Worm (Caenorhabditis elegans) whole organism, L2 larva: ENCODE results near the gene ugt-19.
A peak's percentile ranks its signal among the peaks of the same experiment; 100 is the strongest.

Experiments used
- C34F6.9 ChIP-seq: fragments of 150-350 bp; optimal IDR thresholded peaks from 2 replicates; lab custom pipeline; 2014; ENCODE audit warnings: missing biosample characterization, missing genetic modification characterization
- F13H6.1 ChIP-seq: sonication (generic microtip); optimal IDR thresholded peaks from 2 replicates; lab custom pipeline; 2016; ENCODE audit warnings: missing genetic modification characterization, missing compliant biosample characterization
- R02D3.7 ChIP-seq: fragments of 150-350 bp; optimal IDR thresholded peaks from 2 replicates; lab custom pipeline; 2014; ENCODE audit warnings: missing biosample characterization, missing genetic modification characterization
- Y55F3AM.14 ChIP-seq: fragments of 200-800 bp; sonication (Bioruptor generic); optimal IDR thresholded peaks from 2 replicates; lab custom pipeline; 2018; ENCODE audit warnings: mild to moderate bottlenecking, missing genetic modification characterization, missing compliant biosample characterization
- ZK546.5 ChIP-seq: sonication (generic microtip); optimal IDR thresholded peaks from 2 replicates; lab custom pipeline; 2017; ENCODE audit warnings: missing biosample characterization, missing genetic modification characterization
- alr-1 ChIP-seq: fragments of 150-350 bp; optimal IDR thresholded peaks from 2 replicates; lab custom pipeline; 2014; ENCODE audit warnings: missing biosample characterization, missing genetic modification characterization
- aly-2 ChIP-seq: fragments of 150-350 bp; optimal IDR thresholded peaks from 2 replicates; lab custom pipeline; 2014; ENCODE audit warnings: missing biosample characterization, missing genetic modification characterization
- ama-1 ChIP-seq: fragments of 150-350 bp; optimal IDR thresholded peaks from 2 replicates; lab custom pipeline; 2018; ENCODE audit warnings: inconsistent platforms
- blmp-1 ChIP-seq: sonication (generic microtip); optimal IDR thresholded peaks from 2 replicates; lab custom pipeline; 2017; ENCODE audit warnings: missing genetic modification characterization, mild to moderate bottlenecking, missing compliant biosample characterization, antibody characterized with exemption, moderate library complexity; ENCODE audit not compliant: insufficient read depth
- ceh-16 ChIP-seq: fragments of 150-350 bp; optimal IDR thresholded peaks from 2 replicates; lab custom pipeline; 2014; ENCODE audit warnings: missing biosample characterization, missing genetic modification characterization
- ceh-82 ChIP-seq: fragments of 150-350 bp; optimal IDR thresholded peaks from 2 replicates; lab custom pipeline; 2014; ENCODE audit warnings: missing biosample characterization, missing genetic modification characterization
- crh-2 ChIP-seq: sonication (generic microtip); optimal IDR thresholded peaks from 2 replicates; lab custom pipeline; 2017; ENCODE audit warnings: missing biosample characterization, missing genetic modification characterization
- egl-27 ChIP-seq: sonication (generic microtip); optimal IDR thresholded peaks from 3 replicates; lab custom pipeline; 2017; ENCODE audit warnings: missing biosample characterization, missing genetic modification reagents, missing genetic modification characterization
- elt-1 ChIP-seq: fragments of 150-350 bp; optimal IDR thresholded peaks from 2 replicates; lab custom pipeline; 2014; ENCODE audit warnings: missing biosample characterization, missing genetic modification characterization
- fos-1 ChIP-seq: fragments of 150-350 bp; optimal IDR thresholded peaks from 2 replicates; lab custom pipeline; 2014; ENCODE audit warnings: missing biosample characterization, missing genetic modification characterization
- gmeb-1 ChIP-seq: fragments of 150-350 bp; optimal IDR thresholded peaks from 2 replicates; lab custom pipeline; 2014; ENCODE audit warnings: missing biosample characterization, missing genetic modification characterization
- lin-11 ChIP-seq: fragments of 150-350 bp; sonication (generic microtip); optimal IDR thresholded peaks from 2 replicates; lab custom pipeline; 2014; ENCODE audit warnings: missing biosample characterization, missing genetic modification characterization, inconsistent platforms, mixed read lengths
- lin-13 ChIP-seq: fragments of 150-350 bp; optimal IDR thresholded peaks from 2 replicates; lab custom pipeline; 2014; ENCODE audit warnings: missing biosample characterization, missing genetic modification reagents, missing genetic modification characterization
- lin-39 ChIP-seq: fragments of 150-350 bp; optimal IDR thresholded peaks from 2 replicates; lab custom pipeline; 2014; ENCODE audit warnings: missing biosample characterization, missing genetic modification reagents, missing genetic modification characterization
- lsy-2 ChIP-seq, 2 experiments: fragments of 150-350 bp in 1 of 2; sonication (generic microtip) in 1 of 2; optimal IDR thresholded peaks; 2 replicates each; lab custom pipeline; 2014 to 2017; ENCODE audit warnings: missing biosample characterization in 2 of 2, missing genetic modification characterization in 2 of 2
- mab-5 ChIP-seq: fragments of 150-350 bp; optimal IDR thresholded peaks from 2 replicates; lab custom pipeline; 2014; ENCODE audit warnings: missing biosample characterization, missing genetic modification characterization
- mbf-1 ChIP-seq: sonication (generic microtip); optimal IDR thresholded peaks from 2 replicates; lab custom pipeline; 2017; ENCODE audit warnings: missing biosample characterization, missing genetic modification characterization
- mdl-1 ChIP-seq, 2 experiments: fragments of 150-350 bp in 1 of 2; sonication (generic microtip) in 1 of 2; optimal IDR thresholded peaks; 2 replicates each; lab custom pipeline; 2017; ENCODE audit warnings: missing biosample characterization in 2 of 2, missing genetic modification characterization in 2 of 2
- nhr-11 ChIP-seq: fragments of 150-350 bp; optimal IDR thresholded peaks from 2 replicates; lab custom pipeline; 2014; ENCODE audit warnings: missing biosample characterization, missing genetic modification characterization
- nhr-12 ChIP-seq: fragments of 150-350 bp; optimal IDR thresholded peaks from 2 replicates; lab custom pipeline; 2014; ENCODE audit warnings: missing biosample characterization, missing genetic modification characterization
- nhr-129 ChIP-seq: fragments of 150-350 bp; optimal IDR thresholded peaks from 2 replicates; lab custom pipeline; 2014; ENCODE audit warnings: missing biosample characterization, missing genetic modification characterization
- nhr-23 ChIP-seq: fragments of 150-350 bp; optimal IDR thresholded peaks from 2 replicates; lab custom pipeline; 2014; ENCODE audit warnings: missing biosample characterization, missing genetic modification reagents, missing genetic modification characterization
- nhr-25 ChIP-seq: fragments of 150-350 bp; sonication (generic microtip); optimal IDR thresholded peaks from 3 replicates; lab custom pipeline; 2014; ENCODE audit warnings: missing biosample characterization, missing genetic modification characterization
- nhr-6 ChIP-seq: fragments of 150-350 bp; optimal IDR thresholded peaks from 2 replicates; lab custom pipeline; 2014; ENCODE audit warnings: missing biosample characterization, missing genetic modification characterization
- nhr-77 ChIP-seq: fragments of 150-350 bp; optimal IDR thresholded peaks from 2 replicates; lab custom pipeline; 2014; ENCODE audit warnings: missing biosample characterization, missing genetic modification characterization
- peb-1 ChIP-seq: fragments of 150-350 bp; optimal IDR thresholded peaks from 2 replicates; lab custom pipeline; 2014; ENCODE audit warnings: missing biosample characterization, missing genetic modification characterization
- sem-4 ChIP-seq: fragments of 150-350 bp; optimal IDR thresholded peaks from 2 replicates; lab custom pipeline; 2014; ENCODE audit warnings: missing biosample characterization, missing genetic modification reagents, missing genetic modification characterization
- skn-1 ChIP-seq: sonication (generic microtip); optimal IDR thresholded peaks from 2 replicates; lab custom pipeline; 2017; ENCODE audit warnings: missing biosample characterization, missing genetic modification characterization
- sma-3 ChIP-seq: sonication (generic microtip); optimal IDR thresholded peaks from 2 replicates; lab custom pipeline; 2016; ENCODE audit warnings: missing genetic modification reagents, missing genetic modification characterization, missing compliant biosample characterization
- sma-9 ChIP-seq, 2 experiments: fragments of 150-350 bp in 1 of 2; sonication (generic microtip) in 1 of 2; optimal IDR thresholded peaks; 2 replicates each; lab custom pipeline; 2014 to 2016; ENCODE audit warnings: missing genetic modification characterization in 2 of 2, mild to moderate bottlenecking in 1 of 2, missing biosample characterization in 1 of 2, missing compliant biosample characterization in 1 of 2, missing genetic modification reagents in 1 of 2, moderate library complexity in 1 of 2
- snpc-4 ChIP-seq: fragments of 150-350 bp; optimal IDR thresholded peaks from 2 replicates; lab custom pipeline; 2014; ENCODE audit warnings: missing biosample characterization, missing genetic modification characterization
- unc-39 ChIP-seq: fragments of 150-350 bp; optimal IDR thresholded peaks from 2 replicates; lab custom pipeline; 2014; ENCODE audit warnings: missing biosample characterization, missing genetic modification characterization
- unc-62 ChIP-seq: fragments of 150-350 bp; optimal IDR thresholded peaks from 2 replicates; lab custom pipeline; 2014; ENCODE audit warnings: missing biosample characterization, missing genetic modification reagents, missing genetic modification characterization
- zag-1 ChIP-seq: fragments of 150-350 bp; optimal IDR thresholded peaks from 2 replicates; lab custom pipeline; 2014; ENCODE audit warnings: missing biosample characterization, missing genetic modification characterization
- ztf-1 ChIP-seq: fragments of 200-800 bp; sonication (Bioruptor generic); conservative IDR thresholded peaks from 2 replicates; pipeline ENCODE4 v1.3.6; 2022; ENCODE audit warnings: missing genetic modification characterization, missing compliant biosample characterization
- ztf-11 ChIP-seq: sonication (generic microtip); optimal IDR thresholded peaks from 2 replicates; lab custom pipeline; 2017; ENCODE audit warnings: missing biosample characterization, missing genetic modification characterization
- ztf-4 ChIP-seq: fragments of 150-350 bp; optimal IDR thresholded peaks from 2 replicates; lab custom pipeline; 2014; ENCODE audit warnings: missing biosample characterization, missing genetic modification characterization

The ugt-19 gene

ce11 chrIV:6071026-6071425 is 8.7 kb downstream of the ugt-19 start:
- TF ChIP-seq lin-13 (GFP tag; lab: Kevin White, UChicago) (no peak), ceh-16 (tag; lab: Kevin White, UChicago) (no peak), unc-62 (GFP tag; lab: Kevin White, UChicago) (no peak), alr-1 (tag; lab: Kevin White, UChicago) (no peak), lsy-2 (tag; optimal IDR thresholded peaks at IDR 0.05; lab: Kevin White, UChicago) (no peak), nhr-12 (tag; lab: Kevin White, UChicago) (no peak), sma-3 (GFP tag; lab: Kevin White, UChicago) (no peak), nhr-23 (tag; lab: Kevin White, UChicago) (no peak), ztf-4 (tag; lab: Kevin White, UChicago) (no peak), crh-2 (no peak), elt-1 (tag; lab: Kevin White, UChicago) (no peak), nhr-129 (no peak), mab-5 (no peak), skn-1 (no peak), sma-9 (GFP tag; optimal IDR thresholded peaks at IDR 0.05; lab: Kevin White, UChicago) (no peak), sma-9 (tag; optimal IDR thresholded peaks at IDR 0.05; lab: Kevin White, UChicago) (no peak), egl-27 (no peak), ceh-82 (tag; lab: Kevin White, UChicago) (no peak), unc-39 (tag; lab: Kevin White, UChicago) (no peak), sem-4 (no peak), mdl-1 (tag; optimal IDR thresholded peaks at IDR 0.05; lab: Kevin White, UChicago) (no peak)

DNA sequence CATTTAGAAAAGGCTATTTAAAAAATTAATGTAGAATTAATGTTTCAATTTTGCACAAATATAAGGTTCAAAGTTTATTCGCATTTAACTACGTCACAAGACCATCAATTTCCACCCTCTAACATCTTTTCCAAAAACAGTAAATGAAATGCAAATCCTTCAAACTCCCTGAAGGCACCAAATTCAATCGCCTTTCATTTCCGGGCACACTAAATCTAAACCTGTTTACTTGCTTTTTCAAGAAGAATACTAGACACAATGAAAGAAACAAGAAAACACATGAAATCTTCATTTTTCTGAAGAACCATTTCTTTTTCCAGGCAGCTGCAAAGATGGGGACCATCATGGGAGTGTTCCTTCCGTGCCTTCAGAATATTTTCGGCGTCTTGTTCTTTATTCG is 14.6 kb downstream of the ugt-19 start:
- TF ChIP-seq aly-2 (tag; lab: Kevin White, UChicago), result no peak
- TF ChIP-seq nhr-12 (tag; lab: Kevin White, UChicago), result no peak

DNA sequence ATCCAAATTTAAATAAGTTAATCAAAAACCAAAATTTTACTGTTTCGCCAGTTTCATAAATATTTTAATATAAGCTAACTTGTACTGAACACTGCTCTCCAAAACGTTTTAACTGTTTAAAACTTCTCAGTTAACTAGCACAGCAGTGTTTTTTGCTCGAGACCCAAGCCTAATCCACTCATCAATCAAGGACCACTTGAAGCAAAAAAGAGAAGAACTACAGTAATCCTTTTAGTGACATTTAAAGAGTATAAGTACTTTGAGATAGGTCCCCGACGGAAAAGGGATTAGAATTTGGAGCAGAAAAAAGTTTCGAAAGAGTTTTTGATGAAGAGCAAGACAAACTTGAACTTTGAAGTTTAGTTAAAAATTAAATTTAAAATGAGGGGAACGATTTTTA is 15.1 kb downstream of the ugt-19 start:
- no peak for TF ChIP-seq unc-62 (GFP tag; lab: Kevin White, UChicago)
- no peak for TF ChIP-seq ceh-16 (tag; lab: Kevin White, UChicago)
- no peak for TF ChIP-seq nhr-129
- no peak for TF ChIP-seq unc-39 (tag; lab: Kevin White, UChicago)
- TF ChIP-seq aly-2 (tag; lab: Kevin White, UChicago), result no peak
- no peak for TF ChIP-seq alr-1 (tag; lab: Kevin White, UChicago)
- TF ChIP-seq peb-1, result no peak
- TF ChIP-seq ceh-82 (tag; lab: Kevin White, UChicago), result no peak
- TF ChIP-seq egl-27, result no peak
- no peak for TF ChIP-seq zag-1 (tag; lab: Kevin White, UChicago)
- TF ChIP-seq ztf-11 (tag; lab: Kevin White, UChicago), result no peak
- no peak for TF ChIP-seq nhr-11 (tag; lab: Kevin White, UChicago)
- TF ChIP-seq lin-39 (tag; lab: Kevin White, UChicago), result no peak
- no peak for TF ChIP-seq ama-1 (lab: Kevin White, UChicago)
- TF ChIP-seq sem-4, result no peak
- TF ChIP-seq ztf-1 (GFP tag; lab: Robert Waterston, UW), result no peak
- no peak for TF ChIP-seq mdl-1 (tag; optimal IDR thresholded peaks at IDR 0.05; lab: Kevin White, UChicago)
- no peak for TF ChIP-seq snpc-4 (tag; lab: Kevin White, UChicago)
- TF ChIP-seq fos-1 (tag; lab: Kevin White, UChicago), result no peak

- TF ChIP-seq mdl-1 (tag; optimal IDR thresholded peaks at IDR 0.05; lab: Kevin White, UChicago) (no peak), peb-1 (no peak), egl-27 (no peak), aly-2 (tag; lab: Kevin White, UChicago) (no peak), mab-5 (no peak), lin-39 (tag; lab: Kevin White, UChicago) (no peak), nhr-12 (tag; lab: Kevin White, UChicago) (no peak), F13H6.1 (tag; lab: Kevin White, UChicago) (no peak), mbf-1 (tag; lab: Kevin White, UChicago) (no peak), nhr-6 (no peak)
These were observed 17.7 kb downstream of the ugt-19 start for ce11 chrIV:6062078-6062477.

DNA sequence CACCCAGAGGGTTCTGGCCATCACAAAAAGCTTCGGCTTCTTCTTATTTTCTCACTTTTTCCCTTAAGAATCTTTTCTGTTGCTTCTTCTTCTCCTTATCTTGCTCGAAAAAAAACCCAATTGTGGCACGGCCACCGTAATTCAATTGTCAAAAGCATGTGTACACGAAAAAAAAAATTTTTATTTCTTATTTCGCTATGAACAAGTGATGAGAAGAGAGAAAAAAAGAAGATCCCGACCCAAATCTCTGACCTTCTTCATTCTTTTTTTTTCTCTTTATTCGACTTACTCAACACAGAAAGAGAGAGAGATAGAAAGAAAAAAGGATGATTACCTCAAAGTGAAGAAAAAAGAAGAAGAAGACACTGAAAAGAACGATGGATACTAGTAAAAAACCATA is 18.8 kb downstream of the ugt-19 start:
- TF ChIP-seq blmp-1 (tag; lab: Kevin White, UChicago) (no peak), nhr-129 (no peak), crh-2 (no peak), zag-1 (tag; lab: Kevin White, UChicago) (peak; percentile 11), nhr-77 (tag; lab: Kevin White, UChicago) (no peak), skn-1 (no peak), egl-27 (no peak), C34F6.9 (tag; lab: Kevin White, UChicago) (peak; percentile 48), sma-3 (GFP tag; lab: Kevin White, UChicago) (no peak), gmeb-1 (tag; lab: Kevin White, UChicago) (no peak), ztf-11 (tag; lab: Kevin White, UChicago) (no peak), unc-39 (tag; lab: Kevin White, UChicago) (no peak), mdl-1 (tag; optimal IDR thresholded peaks at IDR 0.05; lab: Kevin White, UChicago) (no peak), ceh-82 (tag; lab: Kevin White, UChicago) (no peak), Y55F3AM.14 (GFP tag; lab: Kevin White, UChicago) (no peak), ZK546.5 (tag; lab: Kevin White, UChicago) (no peak), F13H6.1 (tag; lab: Kevin White, UChicago) (peak; percentile 28), nhr-23 (tag; lab: Kevin White, UChicago) (no peak), lin-11 (tag; lab: Kevin White, UChicago) (no peak), peb-1 (no peak), R02D3.7 (tag; lab: Kevin White, UChicago) (no peak), nhr-25 (tag; lab: Kevin White, UChicago) (no peak), ztf-1 (GFP tag; lab: Robert Waterston, UW) (no peak), unc-62 (GFP tag; lab: Kevin White, UChicago) (no peak), snpc-4 (tag; lab: Kevin White, UChicago) (no peak), nhr-6 (no peak)
